Fruit fly (Drosophila melanogaster) whole organism, pupa: ENCODE results near the gene faf.

Experiments
- CG10348 ChIP-seq: fragments of 200-800 bp; sonication (Bioruptor generic); IDR thresholded peaks from 2 replicates; pipeline ENCODE4 v1.3.6; 2022; ENCODE audit warnings: missing biosample characterization, missing genetic modification characterization
- CG12605 ChIP-seq: fragments of 200-800 bp; sonication (Bioruptor generic); IDR thresholded peaks from 2 replicates; pipeline ENCODE4 v1.3.6; 2022; ENCODE audit warnings: missing biosample characterization, missing genetic modification characterization
- CG13204 ChIP-seq: fragments of 200-800 bp; sonication (Bioruptor generic); optimal IDR thresholded peaks from 2 replicates; lab custom pipeline; 2018; ENCODE audit warnings: missing biosample characterization, mild to moderate bottlenecking, missing genetic modification characterization, moderate library complexity
- CG14655 ChIP-seq: fragments of 200-800 bp; sonication (Bioruptor generic); optimal IDR thresholded peaks from 3 replicates; lab custom pipeline; 2017; ENCODE audit warnings: mild to moderate bottlenecking, missing biosample characterization, missing genetic modification reagents, missing genetic modification characterization
- CG15710 ChIP-seq: fragments of 200-800 bp; sonication (Bioruptor generic); optimal IDR thresholded peaks from 2 replicates; lab custom pipeline; 2018; ENCODE audit warnings: missing biosample characterization, mild to moderate bottlenecking, missing genetic modification characterization, moderate library complexity
- CG17806 ChIP-seq: fragments of 200-800 bp; sonication (Bioruptor generic); optimal IDR thresholded peaks from 2 replicates; lab custom pipeline; 2018; ENCODE audit warnings: missing biosample characterization, mild to moderate bottlenecking, missing genetic modification characterization, moderate library complexity
- CG32121 ChIP-seq: fragments of 200-800 bp; sonication (Bioruptor generic); IDR thresholded peaks from 2 replicates; pipeline ENCODE4 v1.3.6; 2022; ENCODE audit warnings: missing biosample characterization, missing genetic modification characterization
- CG34367 ChIP-seq: fragments of 200-800 bp; sonication (Bioruptor generic); optimal IDR thresholded peaks from 2 replicates; lab custom pipeline; 2018; ENCODE audit warnings: missing biosample characterization, mild to moderate bottlenecking, missing genetic modification characterization
- CG4496 ChIP-seq: fragments of 200-800 bp; sonication (Bioruptor generic); IDR thresholded peaks from 3 replicates; pipeline ENCODE4 v1.3.6; 2022; ENCODE audit warnings: missing biosample characterization, missing genetic modification characterization
- CG8159 ChIP-seq: fragments of 200-800 bp; sonication (Bioruptor generic); optimal IDR thresholded peaks from 3 replicates; lab custom pipeline; 2018; ENCODE audit warnings: missing biosample characterization, mild to moderate bottlenecking, missing genetic modification characterization, moderate library complexity
- CG8301 ChIP-seq: fragments of 200-800 bp; sonication (Bioruptor generic); optimal IDR thresholded peaks from 2 replicates; lab custom pipeline; 2018; ENCODE audit warnings: missing biosample characterization, mild to moderate bottlenecking, missing genetic modification characterization
- CG9948 ChIP-seq: fragments of 200-800 bp; sonication (Bioruptor generic); optimal IDR thresholded peaks from 2 replicates; lab custom pipeline; 2018; ENCODE audit warnings: missing biosample characterization, mild to moderate bottlenecking, missing genetic modification characterization, moderate library complexity
- D1 ChIP-seq: fragments of 200-800 bp; sonication (Bioruptor generic); optimal IDR thresholded peaks from 2 replicates; lab custom pipeline; 2018; ENCODE audit warnings: missing biosample characterization, mild to moderate bottlenecking, missing genetic modification characterization, moderate library complexity
- EcR ChIP-seq: fragments of 200-800 bp; sonication (Bioruptor generic); optimal IDR thresholded peaks from 3 replicates; lab custom pipeline; 2019; ENCODE audit warnings: missing biosample characterization, missing genetic modification characterization, mild to moderate bottlenecking, moderate library complexity, missing genetic modification reagents
- Ets98B ChIP-seq: fragments of 200-800 bp; sonication (Bioruptor generic); IDR thresholded peaks from 2 replicates; pipeline ENCODE4 v1.3.6; 2022; ENCODE audit warnings: missing biosample characterization, missing genetic modification characterization
- Pif1A ChIP-seq: fragments of 200-800 bp; sonication (Bioruptor generic); optimal IDR thresholded peaks from 3 replicates; lab custom pipeline; 2016; ENCODE audit warnings: missing biosample characterization, missing genetic modification characterization
- Pif1B ChIP-seq: fragments of 200-800 bp; sonication (Bioruptor generic); optimal IDR thresholded peaks from 3 replicates; lab custom pipeline; 2016; ENCODE audit warnings: missing biosample characterization, missing genetic modification characterization
- Snoo ChIP-seq: fragments of 200-800 bp; sonication (Bioruptor generic); optimal IDR thresholded peaks from 3 replicates; lab custom pipeline; 2017; ENCODE audit warnings: missing biosample characterization, mild to moderate bottlenecking, missing genetic modification characterization, inconsistent platforms
- fd96Ca ChIP-seq: fragments of 200-800 bp; sonication (Bioruptor generic); IDR thresholded peaks from 3 replicates; pipeline ENCODE4 v1.3.6; 2022; ENCODE audit warnings: missing biosample characterization, missing genetic modification characterization
- gl ChIP-seq: fragments of 200-800 bp; sonication (Bioruptor generic); optimal IDR thresholded peaks from 2 replicates; lab custom pipeline; 2018; ENCODE audit warnings: missing biosample characterization, mild to moderate bottlenecking, missing genetic modification characterization
- rn ChIP-seq: fragments of 200-800 bp; sonication (Bioruptor generic); IDR thresholded peaks from 2 replicates; pipeline ENCODE4 v1.3.6; 2022; ENCODE audit warnings: missing biosample characterization, missing genetic modification characterization

The faf gene

dm6 chr3R:31741278-31741677 is 35.5 kb upstream of the faf start:
- TF ChIP-seq CG15710 (tag; lab: Kevin White, UChicago) (peak; percentile 8), fd96Ca (0 out of 3 replicates have a peak, but pooled peaks have one; percentile 40), CG32121 (no peak), CG4496 (GFP tag; lab: Robert Waterston, UW) (peak; percentile 46; the same call in 1 of the 3 replicates), CG10348 (GFP tag; lab: Robert Waterston, UW) (no peak)

DNA sequence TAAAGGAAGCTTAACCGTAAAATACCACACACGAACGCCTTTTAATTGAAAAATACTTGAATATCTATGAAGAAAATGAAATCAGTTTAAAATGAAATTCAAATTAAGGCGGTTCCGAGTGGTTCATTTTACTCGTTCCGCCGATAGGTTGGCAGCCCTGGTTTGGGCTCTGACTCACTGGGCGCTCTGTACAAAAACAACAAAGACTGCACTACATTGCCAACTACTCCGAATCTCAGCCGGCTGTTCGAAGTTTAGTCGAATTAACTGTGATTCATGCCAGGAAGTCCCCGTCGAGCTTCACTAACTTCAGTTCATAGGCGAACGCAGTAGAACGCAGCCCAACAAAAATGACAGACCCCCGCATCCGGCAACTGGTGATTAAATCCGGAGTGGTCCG is 33.5 kb upstream of the faf start, which contains the start of gene Tbca:
Gene Tbca, plus strand, starts transcription at position 212 of the 400 bp plus-strand sequence.
- no peak for TF ChIP-seq CG13204 (GFP tag; lab: Kevin White, UChicago)
- peak; percentile 61; the same call in 2 of the 3 replicates for TF ChIP-seq CG4496 (GFP tag; lab: Robert Waterston, UW)
- peak; percentile 49 for TF ChIP-seq gl (tag; lab: Kevin White, UChicago)
- TF ChIP-seq CG12605 (GFP tag; lab: Robert Waterston, UW) = 0 out of 2 replicates have a peak, but pooled peaks have one; percentile 8
- TF ChIP-seq CG17806 (tag; lab: Kevin White, UChicago) = peak; percentile 11
- TF ChIP-seq CG8301 (tag; lab: Kevin White, UChicago) = no peak

DNA sequence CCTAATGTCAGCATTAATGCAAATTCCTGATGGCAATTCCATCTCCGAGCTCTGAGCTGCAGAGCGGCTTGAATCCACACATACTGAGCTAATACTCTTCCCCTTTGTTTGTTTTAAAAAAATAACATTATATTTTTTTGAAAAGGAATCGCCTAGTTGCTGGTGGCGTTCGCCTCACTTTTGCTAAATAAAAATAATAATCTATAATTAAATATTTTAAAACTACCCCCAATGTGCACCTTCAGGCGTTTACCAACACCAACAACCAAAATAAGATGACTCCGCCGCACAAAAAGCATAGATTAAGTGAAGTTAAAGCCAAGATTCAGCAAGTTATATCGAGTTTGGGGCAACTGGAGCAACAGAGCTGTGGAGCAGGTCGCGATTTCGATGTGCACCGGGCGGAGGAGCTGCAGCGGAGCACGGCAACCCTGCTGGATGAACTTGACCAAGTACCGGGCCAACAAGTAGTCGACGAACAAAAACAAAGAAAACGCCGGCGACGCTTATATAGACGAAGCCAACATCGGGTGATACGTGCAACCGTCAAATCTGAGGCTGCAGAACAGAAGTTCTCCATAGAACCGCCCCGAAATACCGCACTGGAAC is 32.7 kb upstream of the faf start, which contains the start of gene CG1896:
Gene CG1896, plus strand, starts transcription at position 239 of the 609 bp plus-strand sequence.
- peak; percentile 51 for TF ChIP-seq CG15710 (tag; lab: Kevin White, UChicago)
- TF ChIP-seq CG32121 = peak; percentile 51
- no peak for TF ChIP-seq CG10348 (GFP tag; lab: Robert Waterston, UW)
- TF ChIP-seq CG13204 (GFP tag; lab: Kevin White, UChicago) = no peak
- TF ChIP-seq Pif1B (GFP tag; lab: Kevin White, UChicago) = peak; percentile 75
- TF ChIP-seq EcR (GFP tag; lab: Kevin White, UChicago) = no peak
- peak; percentile 54 for TF ChIP-seq CG8159 (tag; lab: Kevin White, UChicago)
- no peak for TF ChIP-seq D1 (tag; lab: Kevin White, UChicago)
- TF ChIP-seq fd96Ca = peak; percentile 83
- TF ChIP-seq CG8301 (tag; lab: Kevin White, UChicago) = peak; percentile 40
- TF ChIP-seq CG9948 (tag; lab: Kevin White, UChicago) = peak; percentile 24
- peak; percentile 65 for TF ChIP-seq Snoo (tag; lab: Kevin White, UChicago)
- TF ChIP-seq Pif1A = peak; percentile 62
- TF ChIP-seq CG34367 (tag; lab: Kevin White, UChicago) = peak; percentile 21
- TF ChIP-seq CG17806 (tag; lab: Kevin White, UChicago) = peak; percentile 43
- TF ChIP-seq rn (GFP tag; lab: Robert Waterston, UW) = peak; percentile 52; the same call in 1 of the 2 replicates
- TF ChIP-seq CG12605 (GFP tag; lab: Robert Waterston, UW) = peak; percentile 23; the same call in 1 of the 2 replicates
- TF ChIP-seq Ets98B = peak; percentile 70
- TF ChIP-seq gl (tag; lab: Kevin White, UChicago) = no peak
- peak; percentile 88 for TF ChIP-seq CG4496 (GFP tag; lab: Robert Waterston, UW)
- no peak for TF ChIP-seq CG14655 (GFP tag; lab: Kevin White, UChicago)

- TF ChIP-seq CG9948 (tag; lab: Kevin White, UChicago) (no peak), CG13204 (GFP tag; lab: Kevin White, UChicago) (no peak), CG8159 (tag; lab: Kevin White, UChicago) (no peak), Pif1B (GFP tag; lab: Kevin White, UChicago) (peak; percentile 26), CG15710 (tag; lab: Kevin White, UChicago) (peak; percentile 5), D1 (tag; lab: Kevin White, UChicago) (no peak), CG17806 (tag; lab: Kevin White, UChicago) (no peak), Ets98B (no peak), Snoo (tag; lab: Kevin White, UChicago) (peak; percentile 33), CG34367 (tag; lab: Kevin White, UChicago) (no peak), Pif1A (no peak), EcR (GFP tag; lab: Kevin White, UChicago) (peak; percentile 62), gl (tag; lab: Kevin White, UChicago) (no peak), CG12605 (GFP tag; lab: Robert Waterston, UW) (no peak; the same call in 1 of the 2 replicates), fd96Ca (0 out of 3 replicates have a peak, but pooled peaks have one; percentile 36), CG10348 (GFP tag; lab: Robert Waterston, UW) (no peak), CG14655 (GFP tag; lab: Kevin White, UChicago) (no peak), CG4496 (GFP tag; lab: Robert Waterston, UW) (no peak), CG8301 (tag; lab: Kevin White, UChicago) (peak; percentile 9), CG32121 (no peak), rn (GFP tag; lab: Robert Waterston, UW) (no peak)
- TF ChIP-seq, all 21 proteins: peak for 6
Observed at dm6 chr3R:31745629-31746081, 31.2 kb upstream of the faf start, which contains the start of gene awd. Gene awd (minus strand): TSS chr3R:31746077.

dm6 chr3R:31747429-31748048 is 29.3 kb upstream of the faf start, which contains the start of the genes nero and CG1910:
Gene nero (minus strand): TSS chr3R:31747558.
Gene CG1910 (plus strand): TSS chr3R:31747643.
- TF ChIP-seq CG12605 (GFP tag; lab: Robert Waterston, UW) (no peak), CG9948 (tag; lab: Kevin White, UChicago) (no peak), fd96Ca (no peak), CG13204 (GFP tag; lab: Kevin White, UChicago) (no peak), CG10348 (GFP tag; lab: Robert Waterston, UW) (no peak), CG17806 (tag; lab: Kevin White, UChicago) (no peak), EcR (GFP tag; lab: Kevin White, UChicago) (no peak), CG14655 (GFP tag; lab: Kevin White, UChicago) (no peak), Ets98B (no peak), D1 (tag; lab: Kevin White, UChicago) (no peak), Pif1A (no peak), CG8159 (tag; lab: Kevin White, UChicago) (no peak), rn (GFP tag; lab: Robert Waterston, UW) (no peak), Pif1B (GFP tag; lab: Kevin White, UChicago) (no peak), CG34367 (tag; lab: Kevin White, UChicago) (no peak)
